Worm (Caenorhabditis elegans) whole organism, mixed stage, embryonic: ENCODE measurements around the gene tat-1.

ENCODE experiments used
- ces-1 ChIP-seq: fragments of 150-350 bp; optimal IDR thresholded peaks from 2 replicates; lab custom pipeline; 2014; ENCODE audit warnings: missing biosample characterization, missing genetic modification reagents, missing genetic modification characterization
- cnd-1 ChIP-seq: fragments of 200-800 bp; sonication (Bioruptor generic); optimal IDR thresholded peaks from 2 replicates; lab custom pipeline; 2018; ENCODE audit warnings: mild to moderate bottlenecking, missing genetic modification characterization, missing compliant biosample characterization
- drap-1 ChIP-seq: fragments of 200-800 bp; sonication (Bioruptor generic); optimal IDR thresholded peaks from 3 replicates; lab custom pipeline; 2018; ENCODE audit warnings: mild to moderate bottlenecking, missing genetic modification characterization, missing compliant biosample characterization
- elt-1 ChIP-seq: sonication (generic microtip); optimal IDR thresholded peaks from 2 replicates; lab custom pipeline; 2017; ENCODE audit warnings: missing genetic modification characterization, mild to moderate bottlenecking, missing compliant biosample characterization, antibody characterized with exemption, moderate library complexity, borderline replicate concordance; ENCODE audit not compliant: insufficient read depth
- lin-13 ChIP-seq: fragments of 150-350 bp; optimal IDR thresholded peaks from 2 replicates; lab custom pipeline; 2014; ENCODE audit warnings: missing biosample characterization, missing genetic modification characterization
- lsy-2 ChIP-seq: fragments of 150-350 bp; optimal IDR thresholded peaks from 2 replicates; lab custom pipeline; 2014; ENCODE audit warnings: missing biosample characterization, missing genetic modification characterization
- mep-1 ChIP-seq: fragments of 150-350 bp; optimal IDR thresholded peaks from 2 replicates; lab custom pipeline; 2017; ENCODE audit warnings: missing biosample characterization, missing genetic modification reagents, missing genetic modification characterization, inconsistent platforms
- nhr-76 ChIP-seq: sonication (generic microtip); optimal IDR thresholded peaks from 2 replicates; lab custom pipeline; 2017; ENCODE audit warnings: missing biosample characterization, missing genetic modification characterization
- snpc-4 ChIP-seq: fragments of 150-350 bp; optimal IDR thresholded peaks from 2 replicates; lab custom pipeline; 2014; ENCODE audit warnings: missing biosample characterization, missing genetic modification characterization
- tbx-8 ChIP-seq: fragments of 200-800 bp; sonication (Bioruptor generic); optimal IDR thresholded peaks from 2 replicates; lab custom pipeline; 2018; ENCODE audit warnings: mild to moderate bottlenecking, missing genetic modification characterization, moderate library complexity, missing compliant biosample characterization
- unc-39 ChIP-seq: fragments of 150-350 bp; optimal IDR thresholded peaks from 2 replicates; lab custom pipeline; 2014; ENCODE audit warnings: missing biosample characterization, missing genetic modification characterization
- unc-62 ChIP-seq: fragments of 150-350 bp; optimal IDR thresholded peaks from 2 replicates; lab custom pipeline; 2014; ENCODE audit warnings: missing biosample characterization, missing genetic modification reagents, missing genetic modification characterization
- ztf-11 ChIP-seq: fragments of 150-350 bp; optimal IDR thresholded peaks from 2 replicates; lab custom pipeline; 2014; ENCODE audit warnings: missing biosample characterization, missing genetic modification characterization

DNA sequence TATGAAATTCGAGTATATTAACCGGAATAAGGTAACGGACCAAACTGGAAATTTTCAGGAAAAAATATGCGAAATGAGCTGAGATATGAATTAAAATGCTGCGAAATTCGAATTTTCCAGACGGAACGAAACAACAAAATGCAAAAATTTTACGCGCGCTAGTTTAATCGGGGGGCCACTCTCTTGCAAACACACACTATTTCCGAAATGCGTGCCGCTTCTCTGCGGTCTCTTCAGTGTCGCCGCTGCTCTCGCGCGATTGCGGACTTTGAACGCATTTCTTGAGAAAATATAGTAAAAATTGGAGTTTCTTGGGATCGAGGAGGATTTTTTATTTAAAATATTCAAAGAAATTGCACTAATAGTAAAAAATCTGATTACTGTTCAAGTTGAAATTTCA lies 52.0 kb downstream of the tat-1 start:
- TF ChIP-seq unc-39 (tag; lab: Kevin White, UChicago) (no peak), ztf-11 (tag; lab: Kevin White, UChicago) (no peak), ces-1 (GFP tag; lab: Kevin White, UChicago) (peak; percentile 37), elt-1 (no peak), lsy-2 (tag; lab: Kevin White, UChicago) (no peak), tbx-8 (GFP tag; lab: Kevin White, UChicago) (no peak), nhr-76 (no peak), lin-13 (tag; lab: Kevin White, UChicago) (peak; percentile 43), snpc-4 (no peak), mep-1 (tag; lab: Kevin White, UChicago) (no peak), cnd-1 (tag; lab: Kevin White, UChicago) (no peak), drap-1 (GFP tag; lab: Kevin White, UChicago) (no peak), unc-62 (no peak)
